Fruit fly (Drosophila melanogaster): Measurements from ENCODE around the gene CG8960.

Gene CG8960

dm6 chr3L:2196713-2197112, at the start of gene CG8960:
Gene CG8960, plus strand, starts transcription at chr3L:2197013.
- no peak for TF ChIP-seq OdsH (GFP tag; optimal IDR thresholded peaks at IDR 0.05)
- no peak for TF ChIP-seq CG7368 (GFP tag; optimal IDR thresholded peaks at IDR 0.05)
- TF ChIP-seq CG8632 (GFP tag; optimal IDR thresholded peaks at IDR 0.05): no peak
- TF ChIP-seq svp (GFP tag): no peak
- TF ChIP-seq Ets21C (GFP tag; optimal IDR thresholded peaks at IDR 0.05): no peak
- TF ChIP-seq Sox14 (GFP tag; optimal IDR thresholded peaks at IDR 0.05): no peak

dm6 chr3L:2147767-2148166, 49.0 kb upstream of the CG8960 start:
- peak; percentile 56 for TF ChIP-seq fkh (GFP tag; optimal IDR thresholded peaks at IDR 0.05)
- TF ChIP-seq ss (GFP tag; optimal IDR thresholded peaks at IDR 0.05): no peak

- no peak for TF ChIP-seq fd59A (GFP tag; optimal IDR thresholded peaks at IDR 0.05)
- TF ChIP-seq Eip93F (GFP tag; optimal IDR thresholded peaks at IDR 0.05): no peak
- peak; percentile 33; the same call in 1 of the 3 replicates for TF ChIP-seq eg (GFP tag; IDR thresholded peaks at IDR 0.05)
- TF ChIP-seq CG32006 (GFP tag; optimal IDR thresholded peaks at IDR 0.05): peak; percentile 9
- TF ChIP-seq dsx (GFP tag; optimal IDR thresholded peaks at IDR 0.05; ENCODE audit: poor library complexity, severe bottlenecking): peak; percentile 68
- TF ChIP-seq CG6163 (GFP tag; IDR thresholded peaks at IDR 0.05): 0 out of 3 replicates have a peak, but pooled peaks have one; percentile 27
- TF ChIP-seq CG3919 (GFP tag; optimal IDR thresholded peaks at IDR 0.05): no peak
- no peak for TF ChIP-seq achi (GFP tag; optimal IDR thresholded peaks at IDR 0.05)
- peak; percentile 38 for TF ChIP-seq CG6276 (GFP tag; optimal IDR thresholded peaks at IDR 0.05)
- TF ChIP-seq CG11762 (GFP tag; optimal IDR thresholded peaks at IDR 0.05; ENCODE audit: insufficient read depth): no peak
- no peak for TF ChIP-seq fkh (GFP tag; optimal IDR thresholded peaks at IDR 0.05)
- TF ChIP-seq CG8319 (GFP tag; optimal IDR thresholded peaks at IDR 0.05): no peak
- TF ChIP-seq Lpt (GFP tag; optimal IDR thresholded peaks at IDR 0.05): no peak
- no peak for TF ChIP-seq Smox (GFP tag; optimal IDR thresholded peaks at IDR 0.05)
Observed at dm6 chr3L:2149664-2150063, 47.1 kb upstream of the CG8960 start.

dm6 chr3L:2151588-2152372, 45.0 kb upstream of the CG8960 start, which contains the start of gene zormin:
Gene zormin, minus strand, starts transcription at chr3L:2151700.
- TF ChIP-seq ss (GFP tag; optimal IDR thresholded peaks at IDR 0.05) (peak; percentile 47 to 65), dsx (GFP tag; optimal IDR thresholded peaks at IDR 0.05; ENCODE audit: poor library complexity, severe bottlenecking) (peak; percentile 56), Sox15 (GFP tag; optimal IDR thresholded peaks at IDR 0.05) (peak; percentile 37), fd59A (GFP tag; optimal IDR thresholded peaks at IDR 0.05) (peak; percentile 56), CG8632 (GFP tag; optimal IDR thresholded peaks at IDR 0.05) (peak; percentile 57), Gug (GFP tag; IDR thresholded peaks at IDR 0.05) (peak; percentile 47), svp (GFP tag) (peak; percentile 93), CG31627 (GFP tag; optimal IDR thresholded peaks at IDR 0.05) (peak; percentile 61), Hr39 (GFP tag; optimal IDR thresholded peaks at IDR 0.05) (peak; percentile 74), CG3919 (GFP tag; optimal IDR thresholded peaks at IDR 0.05) (peak; percentile 87), Hr4 (GFP tag; optimal IDR thresholded peaks at IDR 0.05) (peak; percentile 63), acj6 (GFP tag; optimal IDR thresholded peaks at IDR 0.05) (peak; percentile 81), lz (GFP tag; optimal IDR thresholded peaks at IDR 0.05) (peak; percentile 77), net (GFP tag; optimal IDR thresholded peaks at IDR 0.05) (peak; percentile 63), CG11762 (GFP tag; optimal IDR thresholded peaks at IDR 0.05; ENCODE audit: insufficient read depth) (peak; percentile 62), CG16779 (tag; optimal IDR thresholded peaks at IDR 0.05) (no peak), CG6854 (GFP tag; optimal IDR thresholded peaks at IDR 0.05) (peak; percentile 60), dac (GFP tag; optimal IDR thresholded peaks at IDR 0.05) (no peak), vri (GFP tag; optimal IDR thresholded peaks at IDR 0.05) (no peak), fd85E (GFP tag; optimal IDR thresholded peaks at IDR 0.05) (peak; percentile 27), CG32006 (GFP tag; optimal IDR thresholded peaks at IDR 0.05) (peak; percentile 64), Eip75B (GFP tag; optimal IDR thresholded peaks at IDR 0.05) (peak; percentile 75), Hr38 (GFP tag; optimal IDR thresholded peaks at IDR 0.05) (no peak), Sox102F (GFP tag; optimal IDR thresholded peaks at IDR 0.05) (peak; percentile 62), OdsH (GFP tag; optimal IDR thresholded peaks at IDR 0.05) (peak; percentile 75), CG11294 (GFP tag; IDR thresholded peaks at IDR 0.05) (peak; percentile 33; the same call in 1 of the 2 replicates), CG1621 (tag; optimal IDR thresholded peaks at IDR 0.05) (peak; percentile 73), CG4318 (GFP tag; optimal IDR thresholded peaks at IDR 0.05) (peak; percentile 24), fkh (GFP tag; optimal IDR thresholded peaks at IDR 0.05) (peak; percentile 25), salr (GFP tag; optimal IDR thresholded peaks at IDR 0.05) (peak in 1 of 2 experiments; percentile 70), Ets96B (tag; optimal IDR thresholded peaks at IDR 0.05) (peak; percentile 77), Lpt (GFP tag; optimal IDR thresholded peaks at IDR 0.05) (peak; percentile 6), CG34406 (GFP tag; optimal IDR thresholded peaks at IDR 0.05) (peak; percentile 68)

Data from whole organism, prepupa.